Worm (Caenorhabditis elegans) whole organism, late embryonic: ENCODE data around the gene ZK512.2.

Source experiments
- C08G9.2 ChIP-seq: sonication (generic microtip); optimal IDR thresholded peaks from 2 replicates; lab custom pipeline; 2016; ENCODE audit warnings: mild to moderate bottlenecking, missing genetic modification characterization, moderate library complexity, missing compliant biosample characterization
- C38D4.7 ChIP-seq: fragments of 200-800 bp; sonication (Bioruptor generic); optimal IDR thresholded peaks from 2 replicates; lab custom pipeline; 2018; ENCODE audit warnings: mild to moderate bottlenecking, missing genetic modification characterization, moderate library complexity, missing compliant biosample characterization
- F13H6.1 ChIP-seq: sonication (generic microtip); optimal IDR thresholded peaks from 2 replicates; lab custom pipeline; 2016; ENCODE audit warnings: missing genetic modification characterization, missing compliant biosample characterization
- K02D7.2 ChIP-seq: sonication (generic microtip); optimal IDR thresholded peaks from 2 replicates; lab custom pipeline; 2017; ENCODE audit warnings: mild to moderate bottlenecking, missing genetic modification characterization, missing compliant biosample characterization
- K09A11.1 ChIP-seq: sonication (generic microtip); optimal IDR thresholded peaks from 2 replicates; lab custom pipeline; 2017; ENCODE audit warnings: antibody characterized with exemption, mild to moderate bottlenecking, missing genetic modification characterization, missing compliant biosample characterization; ENCODE audit not compliant: insufficient read depth
- T23F11.4 ChIP-seq: fragments of 200-800 bp; sonication (Bioruptor generic); optimal IDR thresholded peaks from 2 replicates; lab custom pipeline; 2018; ENCODE audit warnings: mild to moderate bottlenecking, missing genetic modification characterization, missing compliant biosample characterization
- Y22D7AL.16 ChIP-seq: sonication (generic microtip); optimal IDR thresholded peaks from 2 replicates; lab custom pipeline; 2016; ENCODE audit warnings: missing genetic modification characterization, missing compliant biosample characterization
- ama-1 ChIP-seq: fragments of 150-350 bp; optimal IDR thresholded peaks from 2 replicates; lab custom pipeline; 2014
- ceh-14 ChIP-seq: sonication (generic microtip); optimal IDR thresholded peaks from 2 replicates; lab custom pipeline; 2016; ENCODE audit warnings: missing genotype, missing genetic modification characterization, missing compliant biosample characterization
- ceh-18 ChIP-seq: sonication (generic microtip); optimal IDR thresholded peaks from 2 replicates; lab custom pipeline; 2016; ENCODE audit warnings: missing genetic modification characterization, missing compliant biosample characterization
- ceh-19 ChIP-seq: fragments of 200-800 bp; sonication (Bioruptor generic); optimal IDR thresholded peaks from 2 replicates; lab custom pipeline; 2018; ENCODE audit warnings: mild to moderate bottlenecking, missing genetic modification characterization, missing compliant biosample characterization
- ceh-2 ChIP-seq: sonication (generic microtip); optimal IDR thresholded peaks from 2 replicates; lab custom pipeline; 2016; ENCODE audit warnings: missing genotype, missing genetic modification characterization, missing compliant biosample characterization
- ceh-30 ChIP-seq: fragments of 150-350 bp; optimal IDR thresholded peaks from 2 replicates; lab custom pipeline; 2014; ENCODE audit warnings: missing biosample characterization, missing genetic modification characterization
- ceh-34 ChIP-seq: sonication (generic microtip); optimal IDR thresholded peaks from 2 replicates; lab custom pipeline; 2016; ENCODE audit warnings: mild to moderate bottlenecking, missing genetic modification characterization, missing compliant biosample characterization
- ceh-45 ChIP-seq: fragments of 200-800 bp; sonication (Bioruptor generic); IDR thresholded peaks from 2 replicates; pipeline ENCODE4 v1.3.6; 2022; ENCODE audit warnings: missing genetic modification reagents, missing genetic modification characterization, missing compliant biosample characterization
- ceh-48 ChIP-seq: sonication (generic microtip); optimal IDR thresholded peaks from 2 replicates; lab custom pipeline; 2016; ENCODE audit warnings: missing genetic modification characterization, inconsistent platforms, missing compliant biosample characterization
- ceh-6 ChIP-seq: fragments of 200-800 bp; sonication (Bioruptor generic); optimal IDR thresholded peaks from 2 replicates; lab custom pipeline; 2018; ENCODE audit warnings: mild to moderate bottlenecking, missing genetic modification characterization, missing compliant biosample characterization
- ceh-9 ChIP-seq: sonication (generic microtip); optimal IDR thresholded peaks from 2 replicates; lab custom pipeline; 2016; ENCODE audit warnings: mild to moderate bottlenecking, missing genetic modification characterization, inconsistent platforms, missing compliant biosample characterization
- che-1 ChIP-seq: sonication (generic microtip); optimal IDR thresholded peaks from 2 replicates; lab custom pipeline; 2016; ENCODE audit warnings: mild to moderate bottlenecking, missing genetic modification characterization, missing compliant biosample characterization
- dmd-4 ChIP-seq: sonication (generic microtip); optimal IDR thresholded peaks from 2 replicates; lab custom pipeline; 2016; ENCODE audit warnings: borderline replicate concordance, missing genetic modification characterization, missing compliant biosample characterization
- dve-1 ChIP-seq: sonication (generic microtip); optimal IDR thresholded peaks from 2 replicates; lab custom pipeline; 2017; ENCODE audit warnings: antibody characterized with exemption, mild to moderate bottlenecking, missing genetic modification characterization, missing compliant biosample characterization
- elt-4 ChIP-seq: sonication (generic microtip); optimal IDR thresholded peaks from 2 replicates; lab custom pipeline; 2016; ENCODE audit warnings: missing genetic modification characterization, missing compliant biosample characterization
- ets-4 ChIP-seq: sonication (generic microtip); optimal IDR thresholded peaks from 2 replicates; lab custom pipeline; 2016; ENCODE audit warnings: missing genetic modification characterization, missing compliant biosample characterization
- eyg-1 ChIP-seq: sonication (generic microtip); optimal IDR thresholded peaks from 2 replicates; lab custom pipeline; 2016; ENCODE audit warnings: missing genotype, missing genetic modification characterization, missing compliant biosample characterization
- fax-1 ChIP-seq: sonication (generic microtip); optimal IDR thresholded peaks from 2 replicates; lab custom pipeline; 2016; ENCODE audit warnings: missing genotype, missing genetic modification characterization, missing compliant biosample characterization
- fkh-10 ChIP-seq: fragments of 150-350 bp; optimal IDR thresholded peaks from 2 replicates; lab custom pipeline; 2014; ENCODE audit warnings: missing biosample characterization, missing genetic modification reagents, missing genetic modification characterization
- gmeb-2 ChIP-seq: sonication (generic microtip); optimal IDR thresholded peaks from 2 replicates; lab custom pipeline; 2016; ENCODE audit warnings: missing genetic modification characterization, inconsistent platforms, missing compliant biosample characterization
- hlh-15 ChIP-seq: sonication (generic microtip); optimal IDR thresholded peaks from 2 replicates; lab custom pipeline; 2016; ENCODE audit warnings: missing genetic modification characterization, missing compliant biosample characterization
- hlh-6 ChIP-seq: sonication (generic microtip); optimal IDR thresholded peaks from 2 replicates; lab custom pipeline; 2016; ENCODE audit warnings: missing genotype, missing genetic modification characterization, missing compliant biosample characterization
- hlh-8 ChIP-seq: sonication (generic microtip); optimal IDR thresholded peaks from 2 replicates; lab custom pipeline; 2016; ENCODE audit warnings: missing genotype, missing genetic modification characterization, missing compliant biosample characterization
- nfya-1 ChIP-seq: sonication (generic microtip); optimal IDR thresholded peaks from 2 replicates; lab custom pipeline; 2017; ENCODE audit warnings: missing genetic modification characterization, mild to moderate bottlenecking, missing compliant biosample characterization, antibody characterized with exemption, moderate library complexity
- nhr-11 ChIP-seq: fragments of 150-350 bp; optimal IDR thresholded peaks from 2 replicates; lab custom pipeline; 2014; ENCODE audit warnings: missing biosample characterization, missing genetic modification characterization
- npax-4 ChIP-seq: sonication (generic microtip); optimal IDR thresholded peaks from 2 replicates; lab custom pipeline; 2016; ENCODE audit warnings: missing genetic modification characterization, missing compliant biosample characterization
- pag-3 ChIP-seq: sonication (generic microtip); optimal IDR thresholded peaks from 2 replicates; lab custom pipeline; 2016; ENCODE audit warnings: missing compliant biosample characterization, missing genetic modification characterization, borderline replicate concordance
- pat-9 ChIP-seq: fragments of 200-800 bp; sonication (Bioruptor generic); optimal IDR thresholded peaks from 2 replicates; lab custom pipeline; 2018; ENCODE audit warnings: mild to moderate bottlenecking, missing genetic modification characterization, moderate library complexity, missing compliant biosample characterization
- pax-1 ChIP-seq: fragments of 150-350 bp; optimal IDR thresholded peaks from 2 replicates; lab custom pipeline; 2014; ENCODE audit warnings: missing biosample characterization, missing genetic modification characterization
- pqm-1 ChIP-seq: sonication (generic microtip); optimal IDR thresholded peaks from 2 replicates; lab custom pipeline; 2016; ENCODE audit warnings: missing genetic modification characterization, missing compliant biosample characterization
- ref-2 ChIP-seq: sonication (generic microtip); optimal IDR thresholded peaks from 2 replicates; lab custom pipeline; 2016; ENCODE audit warnings: missing genetic modification characterization, missing compliant biosample characterization
- rnt-1 ChIP-seq: sonication (generic microtip); optimal IDR thresholded peaks from 2 replicates; lab custom pipeline; 2016; ENCODE audit warnings: missing genetic modification characterization, missing compliant biosample characterization
- sdc-2 ChIP-seq: sonication (generic microtip); optimal IDR thresholded peaks from 2 replicates; lab custom pipeline; 2016; ENCODE audit warnings: missing genotype, missing genetic modification characterization, missing compliant biosample characterization
- sox-2 ChIP-seq: fragments of 200-800 bp; sonication (Bioruptor generic); IDR thresholded peaks from 2 replicates; pipeline ENCODE4 v1.3.6; 2022; ENCODE audit warnings: missing genetic modification reagents, missing genetic modification characterization, missing compliant biosample characterization
- syd-9 ChIP-seq: sonication (generic microtip); optimal IDR thresholded peaks from 2 replicates; lab custom pipeline; 2016; ENCODE audit warnings: mild to moderate bottlenecking, missing genetic modification characterization, moderate library complexity, missing compliant biosample characterization
- tbx-2 ChIP-seq: sonication (generic microtip); optimal IDR thresholded peaks from 2 replicates; lab custom pipeline; 2016; ENCODE audit warnings: missing genetic modification characterization, missing compliant biosample characterization
- ttx-3 ChIP-seq: sonication (generic microtip); optimal IDR thresholded peaks from 2 replicates; lab custom pipeline; 2016; ENCODE audit warnings: missing genetic modification reagents, missing genetic modification characterization, missing compliant biosample characterization
- unc-3 ChIP-seq, 2 experiments: fragments of 200-800 bp in 1 of 2; sonication (Bioruptor generic) in 1 of 2; sonication (generic microtip) in 1 of 2; conservative IDR thresholded peaks in 1 of 2; optimal IDR thresholded peaks in 1 of 2; 2 replicates each; pipeline versions ENCODE4 v1.3.6 to Lab custom; 2016 to 2022; ENCODE audit warnings: missing compliant biosample characterization in 2 of 2, missing genetic modification characterization in 2 of 2, missing genetic modification reagents in 1 of 2
- unc-86 ChIP-seq: sonication (generic microtip); optimal IDR thresholded peaks from 2 replicates; lab custom pipeline; 2016; ENCODE audit warnings: missing genetic modification characterization, missing compliant biosample characterization

The ZK512.2 gene

ce11 chrIII:9114649-9115048 lies 29.9 kb downstream of the ZK512.2 start, which contains the start of gene ZK512.1:
ZK512.1 (plus strand) TSS chrIII:9114949.
- TF ChIP-seq tbx-2 (peak; percentile 37), unc-3 (GFP tag; conservative IDR thresholded peaks at IDR 0.05; lab: Robert Waterston, UW) (no peak), unc-3 (tag; optimal IDR thresholded peaks at IDR 0.05; lab: Kevin White, UChicago) (no peak), ceh-34 (peak; percentile 3), ceh-2 (tag; lab: Kevin White, UChicago) (peak; percentile 38), sdc-2 (peak; percentile 0), npax-4 (tag; lab: Kevin White, UChicago) (no peak), pax-1 (no peak)

ce11 chrIII:9114076-9114475 lies 30.5 kb downstream of the ZK512.2 start:
- no peak for TF ChIP-seq hlh-15 (tag; lab: Kevin White, UChicago)
- TF ChIP-seq rnt-1 (tag; lab: Kevin White, UChicago) = no peak
- TF ChIP-seq ceh-19 (GFP tag; lab: Kevin White, UChicago) = no peak
- TF ChIP-seq F13H6.1 (tag; lab: Kevin White, UChicago) = no peak
- no peak for TF ChIP-seq tbx-2
- no peak for TF ChIP-seq K02D7.2 (tag; lab: Kevin White, UChicago)
- no peak for TF ChIP-seq ceh-48
- no peak for TF ChIP-seq ceh-6 (GFP tag; lab: Kevin White, UChicago)
- no peak for TF ChIP-seq pag-3 (tag; lab: Kevin White, UChicago)
- no peak for TF ChIP-seq dmd-4 (tag; lab: Kevin White, UChicago)
- TF ChIP-seq dve-1 (tag; lab: Kevin White, UChicago) = no peak
- no peak for TF ChIP-seq eyg-1
- no peak for TF ChIP-seq fax-1 (tag; lab: Kevin White, UChicago)
- no peak for TF ChIP-seq T23F11.4 (GFP tag; lab: Kevin White, UChicago)
- TF ChIP-seq hlh-8 (tag; lab: Kevin White, UChicago) = no peak
- no peak for TF ChIP-seq syd-9 (tag; lab: Kevin White, UChicago)
- TF ChIP-seq fkh-10 (GFP tag; lab: Kevin White, UChicago) = no peak
- no peak for TF ChIP-seq nhr-11 (tag; lab: Kevin White, UChicago)
- TF ChIP-seq pqm-1 (tag; lab: Kevin White, UChicago) = no peak

ce11 chrIII:9112479-9112878 lies 32.1 kb downstream of the ZK512.2 start:
- TF ChIP-seq pat-9 (tag; lab: Kevin White, UChicago) (no peak), ceh-34 (peak; percentile 49), ttx-3 (tag; lab: Kevin White, UChicago) (no peak), dmd-4 (tag; lab: Kevin White, UChicago) (no peak), ref-2 (peak; percentile 63), unc-86 (tag; lab: Kevin White, UChicago) (no peak), ceh-18 (tag; lab: Kevin White, UChicago) (no peak), che-1 (no peak), C08G9.2 (tag; lab: Kevin White, UChicago) (peak; percentile 20), unc-3 (GFP tag; conservative IDR thresholded peaks at IDR 0.05; lab: Robert Waterston, UW) (no peak), unc-3 (tag; optimal IDR thresholded peaks at IDR 0.05; lab: Kevin White, UChicago) (no peak), elt-4 (tag; lab: Kevin White, UChicago) (no peak), ets-4 (tag; lab: Kevin White, UChicago) (no peak), hlh-8 (tag; lab: Kevin White, UChicago) (no peak), C38D4.7 (GFP tag; lab: Kevin White, UChicago) (no peak), ceh-6 (GFP tag; lab: Kevin White, UChicago) (no peak), tbx-2 (peak; percentile 37), ceh-14 (tag; lab: Kevin White, UChicago) (peak; percentile 33), ceh-30 (no peak), nfya-1 (tag; lab: Kevin White, UChicago) (peak; percentile 10), F13H6.1 (tag; lab: Kevin White, UChicago) (no peak), ceh-9 (tag; lab: Kevin White, UChicago) (no peak), ama-1 (no peak), dve-1 (tag; lab: Kevin White, UChicago) (no peak), npax-4 (tag; lab: Kevin White, UChicago) (no peak), Y22D7AL.16 (tag; lab: Kevin White, UChicago) (no peak), T23F11.4 (GFP tag; lab: Kevin White, UChicago) (no peak), K02D7.2 (tag; lab: Kevin White, UChicago) (no peak), fax-1 (tag; lab: Kevin White, UChicago) (no peak), hlh-15 (tag; lab: Kevin White, UChicago) (no peak), pax-1 (no peak), sox-2 (GFP tag; lab: Robert Waterston, UW) (0 out of 2 replicates have a peak, but pooled peaks have one; percentile 1), gmeb-2 (tag; lab: Kevin White, UChicago) (no peak), rnt-1 (tag; lab: Kevin White, UChicago) (no peak), K09A11.1 (tag; lab: Kevin White, UChicago) (no peak), ceh-45 (GFP tag; lab: Robert Waterston, UW) (no peak), hlh-6 (peak; percentile 57)
